Fruit fly (Drosophila melanogaster) whole organism, pupa: ENCODE results near the gene CG17633.

ENCODE experiments used
- CG10348 ChIP-seq: fragments of 200-800 bp; sonication (Bioruptor generic); IDR thresholded peaks from 2 replicates; pipeline ENCODE4 v1.3.6; 2022; ENCODE audit warnings: missing biosample characterization, missing genetic modification characterization
- CG12605 ChIP-seq: fragments of 200-800 bp; sonication (Bioruptor generic); IDR thresholded peaks from 2 replicates; pipeline ENCODE4 v1.3.6; 2022; ENCODE audit warnings: missing biosample characterization, missing genetic modification characterization
- CG13204 ChIP-seq: fragments of 200-800 bp; sonication (Bioruptor generic); optimal IDR thresholded peaks from 2 replicates; lab custom pipeline; 2018; ENCODE audit warnings: missing biosample characterization, mild to moderate bottlenecking, missing genetic modification characterization, moderate library complexity
- CG14655 ChIP-seq: fragments of 200-800 bp; sonication (Bioruptor generic); optimal IDR thresholded peaks from 3 replicates; lab custom pipeline; 2017; ENCODE audit warnings: mild to moderate bottlenecking, missing biosample characterization, missing genetic modification reagents, missing genetic modification characterization
- CG15710 ChIP-seq: fragments of 200-800 bp; sonication (Bioruptor generic); optimal IDR thresholded peaks from 2 replicates; lab custom pipeline; 2018; ENCODE audit warnings: missing biosample characterization, mild to moderate bottlenecking, missing genetic modification characterization, moderate library complexity
- CG17806 ChIP-seq: fragments of 200-800 bp; sonication (Bioruptor generic); optimal IDR thresholded peaks from 2 replicates; lab custom pipeline; 2018; ENCODE audit warnings: missing biosample characterization, mild to moderate bottlenecking, missing genetic modification characterization, moderate library complexity
- CG32121 ChIP-seq: fragments of 200-800 bp; sonication (Bioruptor generic); IDR thresholded peaks from 2 replicates; pipeline ENCODE4 v1.3.6; 2022; ENCODE audit warnings: missing biosample characterization, missing genetic modification characterization
- CG34367 ChIP-seq: fragments of 200-800 bp; sonication (Bioruptor generic); optimal IDR thresholded peaks from 2 replicates; lab custom pipeline; 2018; ENCODE audit warnings: missing biosample characterization, mild to moderate bottlenecking, missing genetic modification characterization
- CG4496 ChIP-seq: fragments of 200-800 bp; sonication (Bioruptor generic); IDR thresholded peaks from 3 replicates; pipeline ENCODE4 v1.3.6; 2022; ENCODE audit warnings: missing biosample characterization, missing genetic modification characterization
- CG8159 ChIP-seq: fragments of 200-800 bp; sonication (Bioruptor generic); optimal IDR thresholded peaks from 3 replicates; lab custom pipeline; 2018; ENCODE audit warnings: missing biosample characterization, mild to moderate bottlenecking, missing genetic modification characterization, moderate library complexity
- CG8301 ChIP-seq: fragments of 200-800 bp; sonication (Bioruptor generic); optimal IDR thresholded peaks from 2 replicates; lab custom pipeline; 2018; ENCODE audit warnings: missing biosample characterization, mild to moderate bottlenecking, missing genetic modification characterization
- CG9948 ChIP-seq: fragments of 200-800 bp; sonication (Bioruptor generic); optimal IDR thresholded peaks from 2 replicates; lab custom pipeline; 2018; ENCODE audit warnings: missing biosample characterization, mild to moderate bottlenecking, missing genetic modification characterization, moderate library complexity
- D1 ChIP-seq: fragments of 200-800 bp; sonication (Bioruptor generic); optimal IDR thresholded peaks from 2 replicates; lab custom pipeline; 2018; ENCODE audit warnings: missing biosample characterization, mild to moderate bottlenecking, missing genetic modification characterization, moderate library complexity
- EcR ChIP-seq: fragments of 200-800 bp; sonication (Bioruptor generic); optimal IDR thresholded peaks from 3 replicates; lab custom pipeline; 2019; ENCODE audit warnings: missing biosample characterization, missing genetic modification characterization, mild to moderate bottlenecking, moderate library complexity, missing genetic modification reagents
- Ets98B ChIP-seq: fragments of 200-800 bp; sonication (Bioruptor generic); IDR thresholded peaks from 2 replicates; pipeline ENCODE4 v1.3.6; 2022; ENCODE audit warnings: missing biosample characterization, missing genetic modification characterization
- Pif1A ChIP-seq: fragments of 200-800 bp; sonication (Bioruptor generic); optimal IDR thresholded peaks from 3 replicates; lab custom pipeline; 2016; ENCODE audit warnings: missing biosample characterization, missing genetic modification characterization
- Pif1B ChIP-seq: fragments of 200-800 bp; sonication (Bioruptor generic); optimal IDR thresholded peaks from 3 replicates; lab custom pipeline; 2016; ENCODE audit warnings: missing biosample characterization, missing genetic modification characterization
- Snoo ChIP-seq: fragments of 200-800 bp; sonication (Bioruptor generic); optimal IDR thresholded peaks from 3 replicates; lab custom pipeline; 2017; ENCODE audit warnings: missing biosample characterization, mild to moderate bottlenecking, missing genetic modification characterization, inconsistent platforms
- fd96Ca ChIP-seq: fragments of 200-800 bp; sonication (Bioruptor generic); IDR thresholded peaks from 3 replicates; pipeline ENCODE4 v1.3.6; 2022; ENCODE audit warnings: missing biosample characterization, missing genetic modification characterization
- gl ChIP-seq: fragments of 200-800 bp; sonication (Bioruptor generic); optimal IDR thresholded peaks from 2 replicates; lab custom pipeline; 2018; ENCODE audit warnings: missing biosample characterization, mild to moderate bottlenecking, missing genetic modification characterization
- rn ChIP-seq: fragments of 200-800 bp; sonication (Bioruptor generic); IDR thresholded peaks from 2 replicates; pipeline ENCODE4 v1.3.6; 2022; ENCODE audit warnings: missing biosample characterization, missing genetic modification characterization

Gene CG17633

dm6 chr2L:9777927-9778326 is 9.1 kb downstream of the CG17633 start:
- TF ChIP-seq CG9948 (tag; lab: Kevin White, UChicago) (no peak), fd96Ca (GFP tag; lab: Robert Waterston, UW) (no peak), EcR (GFP tag; lab: Kevin White, UChicago) (no peak), CG15710 (tag; lab: Kevin White, UChicago) (no peak), Snoo (tag; lab: Kevin White, UChicago) (no peak), Ets98B (GFP tag; lab: Robert Waterston, UW) (no peak), rn (no peak), CG13204 (no peak), CG12605 (no peak), gl (tag; lab: Kevin White, UChicago) (no peak), CG17806 (tag; lab: Kevin White, UChicago) (no peak), Pif1B (no peak), CG10348 (no peak), Pif1A (no peak), CG14655 (GFP tag; lab: Kevin White, UChicago) (no peak), D1 (tag; lab: Kevin White, UChicago) (no peak)

dm6 chr2L:9778416-9778815 is 9.6 kb downstream of the CG17633 start:
- TF ChIP-seq Snoo (tag; lab: Kevin White, UChicago): no peak
- TF ChIP-seq D1 (tag; lab: Kevin White, UChicago): no peak

- TF ChIP-seq CG15710 (tag; lab: Kevin White, UChicago) (no peak), CG34367 (no peak), CG10348 (no peak), CG17806 (tag; lab: Kevin White, UChicago) (no peak), Pif1A (peak; percentile 20), CG8301 (tag; lab: Kevin White, UChicago) (peak; percentile 17), Pif1B (no peak), CG14655 (GFP tag; lab: Kevin White, UChicago) (peak; percentile 38), CG8159 (tag; lab: Kevin White, UChicago) (no peak), rn (no peak), CG32121 (GFP tag; lab: Robert Waterston, UW) (no peak), CG4496 (GFP tag; lab: Robert Waterston, UW) (peak; percentile 31; the same call in 1 of the 3 replicates), CG13204 (no peak), gl (tag; lab: Kevin White, UChicago) (no peak), CG12605 (no peak), D1 (tag; lab: Kevin White, UChicago) (no peak), fd96Ca (GFP tag; lab: Robert Waterston, UW) (peak; percentile 52; the same call in 2 of the 3 replicates), EcR (GFP tag; lab: Kevin White, UChicago) (no peak), Ets98B (GFP tag; lab: Robert Waterston, UW) (no peak; the same call in 1 of the 2 replicates), Snoo (tag; lab: Kevin White, UChicago) (no peak), CG9948 (tag; lab: Kevin White, UChicago) (no peak)
Measured at dm6 chr2L:9779147-9779546, 10.3 kb downstream of the CG17633 start.

dm6 chr2L:9779754-9780153 is 10.9 kb downstream of the CG17633 start:
- peak; percentile 15 for TF ChIP-seq EcR (GFP tag; lab: Kevin White, UChicago)
- TF ChIP-seq Ets98B (GFP tag; lab: Robert Waterston, UW): no peak
- no peak for TF ChIP-seq CG13204
- no peak; the same call in 2 of the 3 replicates for TF ChIP-seq CG4496 (GFP tag; lab: Robert Waterston, UW)
- no peak for TF ChIP-seq D1 (tag; lab: Kevin White, UChicago)
- no peak for TF ChIP-seq Snoo (tag; lab: Kevin White, UChicago)
- no peak for TF ChIP-seq CG8159 (tag; lab: Kevin White, UChicago)
- no peak for TF ChIP-seq Pif1A
- TF ChIP-seq gl (tag; lab: Kevin White, UChicago): peak; percentile 0
- TF ChIP-seq, all 21 proteins: peak for 2

dm6 chr2L:9782176-9782581 is 13.3 kb downstream of the CG17633 start, which contains the start of gene IP3K1:
TSS of gene IP3K1 (plus strand) at chr2L:9782384.
- TF ChIP-seq D1 (tag; lab: Kevin White, UChicago) (no peak), CG14655 (GFP tag; lab: Kevin White, UChicago) (no peak), CG4496 (GFP tag; lab: Robert Waterston, UW) (peak; percentile 68), CG12605 (peak; percentile 69), rn (no peak), Pif1A (peak; percentile 56), CG8301 (tag; lab: Kevin White, UChicago) (no peak), CG17806 (tag; lab: Kevin White, UChicago) (no peak), Pif1B (peak; percentile 62), CG10348 (no peak), CG13204 (peak; percentile 51), gl (tag; lab: Kevin White, UChicago) (peak; percentile 55), Snoo (tag; lab: Kevin White, UChicago) (peak; percentile 29), fd96Ca (GFP tag; lab: Robert Waterston, UW) (peak; percentile 76; the same call in 2 of the 3 replicates), EcR (GFP tag; lab: Kevin White, UChicago) (peak; percentile 95), CG15710 (tag; lab: Kevin White, UChicago) (peak; percentile 26), CG34367 (no peak), CG32121 (GFP tag; lab: Robert Waterston, UW) (peak; percentile 80), CG8159 (tag; lab: Kevin White, UChicago) (peak; percentile 17), CG9948 (tag; lab: Kevin White, UChicago) (no peak), Ets98B (GFP tag; lab: Robert Waterston, UW) (peak; percentile 76)

- no peak for TF ChIP-seq CG12605
- TF ChIP-seq fd96Ca (GFP tag; lab: Robert Waterston, UW): no peak
- no peak for TF ChIP-seq CG4496 (GFP tag; lab: Robert Waterston, UW)
- no peak for TF ChIP-seq CG17806 (tag; lab: Kevin White, UChicago)
- TF ChIP-seq gl (tag; lab: Kevin White, UChicago): no peak
- no peak for TF ChIP-seq CG9948 (tag; lab: Kevin White, UChicago)
- no peak for TF ChIP-seq CG10348
- no peak for TF ChIP-seq CG32121 (GFP tag; lab: Robert Waterston, UW)
- no peak for TF ChIP-seq D1 (tag; lab: Kevin White, UChicago)
- no peak for TF ChIP-seq Ets98B (GFP tag; lab: Robert Waterston, UW)
- TF ChIP-seq rn: no peak
- TF ChIP-seq CG13204: no peak
- TF ChIP-seq CG8159 (tag; lab: Kevin White, UChicago): no peak
- TF ChIP-seq EcR (GFP tag; lab: Kevin White, UChicago): no peak
- TF ChIP-seq CG34367: no peak
Measured at dm6 chr2L:9783130-9783529, 14.3 kb downstream of the CG17633 start.
